Fruit fly (Drosophila melanogaster) whole organism, prepupa: ENCODE data around the gene CG6409.

ENCODE experiments used
- CG10669 ChIP-seq: fragments of 200-800 bp; sonication (Bioruptor generic); optimal IDR thresholded peaks from 3 replicates; lab custom pipeline; 2018; ENCODE audit warnings: missing biosample characterization, mild to moderate bottlenecking, missing genetic modification characterization, moderate library complexity
- CG1621 ChIP-seq: fragments of 200-800 bp; sonication (Bioruptor generic); optimal IDR thresholded peaks from 3 replicates; lab custom pipeline; 2018; ENCODE audit warnings: missing biosample characterization, mild to moderate bottlenecking, missing genetic modification characterization
- Ets96B ChIP-seq: fragments of 200-800 bp; optimal IDR thresholded peaks from 2 replicates; lab custom pipeline; 2019; ENCODE audit warnings: missing biosample characterization, mild to moderate bottlenecking, missing genetic modification characterization, moderate library complexity
- fkh ChIP-seq: fragments of 200-800 bp; sonication (Bioruptor generic); optimal IDR thresholded peaks from 3 replicates; lab custom pipeline; 2017; ENCODE audit warnings: missing biosample characterization, mild to moderate bottlenecking, missing genetic modification characterization, moderate library complexity

DNA sequence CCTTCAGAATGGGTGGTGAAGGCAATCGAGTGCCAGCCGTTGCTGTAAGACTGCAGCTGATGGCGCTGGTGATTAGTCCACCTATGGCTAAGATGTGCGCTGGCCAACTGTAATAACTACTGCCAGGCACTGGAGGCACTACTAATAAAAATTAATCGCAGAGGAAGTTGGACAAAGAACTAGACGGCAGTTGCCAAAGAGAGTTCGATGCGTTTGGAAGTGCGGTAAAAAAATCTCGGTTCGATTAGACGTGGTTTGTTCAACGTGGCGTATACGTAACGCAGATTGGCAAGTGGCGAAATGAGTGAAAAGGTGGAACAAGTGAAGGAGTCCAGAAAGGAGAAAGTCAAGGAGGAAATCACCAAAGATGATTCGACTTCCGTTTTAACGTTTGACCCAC, 47.0 kb downstream of the CG6409 start, which contains the start of gene tna:
- TF ChIP-seq fkh (no peak), CG1621 (tag; lab: Kevin White, UChicago) (no peak), CG10669 (GFP tag; lab: Kevin White, UChicago) (no peak), Ets96B (tag; lab: Kevin White, UChicago) (no peak)
